Fruit fly (Drosophila melanogaster): Measurements from ENCODE around the gene CG42710.

DNA sequence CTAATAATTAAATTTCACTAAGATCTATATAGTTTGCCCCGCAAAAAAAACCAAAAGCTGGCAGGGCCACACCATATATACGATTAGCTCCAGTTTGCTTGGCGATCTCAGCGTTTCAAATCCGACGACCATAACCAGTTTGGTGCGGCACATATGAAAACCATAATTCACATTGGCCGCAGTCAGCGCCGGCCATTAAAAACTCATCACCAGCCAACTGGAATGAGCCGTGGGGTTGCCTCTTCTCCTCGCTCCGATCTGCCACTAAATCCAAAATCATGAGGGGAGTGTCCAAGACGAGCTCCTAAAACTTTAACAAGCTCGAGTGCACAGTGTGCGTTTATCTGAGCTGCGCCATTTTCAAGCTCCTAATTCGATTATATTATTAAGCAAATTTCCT lies 35.0 kb upstream of the CG42710 start:
- TF ChIP-seq pan (optimal IDR thresholded peaks at IDR 0.05) (no peak), Vsx2 (GFP tag; optimal IDR thresholded peaks at IDR 0.05; ENCODE audit: partially characterized antibody) (no peak), Mio (GFP tag; optimal IDR thresholded peaks at IDR 0.05) (no peak), CG9705 (GFP tag; optimal IDR thresholded peaks at IDR 0.05) (no peak), br (GFP tag; optimal IDR thresholded peaks at IDR 0.05) (no peak), fru (GFP tag; optimal IDR thresholded peaks at IDR 0.05) (no peak)

Measured in whole organism, wandering third instar larva.